Worm (Caenorhabditis elegans) whole organism, L1 larva: Measurements from ENCODE around the gene sars-1.
A peak's percentile ranks its signal among the peaks of the same experiment; 100 is the strongest.

ENCODE experiments used
- Y116A8C.19 ChIP-seq: sonication (generic microtip); optimal IDR thresholded peaks from 2 replicates; lab custom pipeline; 2016; ENCODE audit warnings: missing compliant biosample characterization, missing genetic modification characterization, borderline replicate concordance
- aly-2 ChIP-seq: fragments of 150-350 bp; optimal IDR thresholded peaks from 2 replicates; lab custom pipeline; 2014; ENCODE audit warnings: missing biosample characterization, missing genetic modification characterization
- ama-1 ChIP-seq: fragments of 150-350 bp; optimal IDR thresholded peaks from 2 replicates; lab custom pipeline; 2014
- blmp-1 ChIP-seq: fragments of 150-350 bp; optimal IDR thresholded peaks from 2 replicates; lab custom pipeline; 2014; ENCODE audit warnings: missing biosample characterization, missing genetic modification characterization
- ceh-63 ChIP-seq: fragments of 200-800 bp; sonication (Bioruptor generic); optimal IDR thresholded peaks from 2 replicates; lab custom pipeline; 2018; ENCODE audit warnings: mild to moderate bottlenecking, missing genetic modification characterization, missing compliant biosample characterization
- ceh-8 ChIP-seq: fragments of 200-800 bp; sonication (Bioruptor generic); optimal IDR thresholded peaks from 2 replicates; lab custom pipeline; 2018; ENCODE audit warnings: mild to moderate bottlenecking, missing genetic modification characterization, moderate library complexity, missing compliant biosample characterization
- ceh-88 ChIP-seq: fragments of 200-800 bp; sonication (Bioruptor generic); IDR thresholded peaks from 2 replicates; pipeline ENCODE4 v1.3.6; 2022; ENCODE audit warnings: missing genetic modification characterization, missing compliant biosample characterization
- ceh-90 ChIP-seq: sonication (generic microtip); optimal IDR thresholded peaks from 2 replicates; lab custom pipeline; 2016; ENCODE audit warnings: missing genetic modification characterization, missing compliant biosample characterization
- dpl-1 ChIP-seq, 3 experiments: fragments of 150-350 bp in 2 of 3; sonication (generic microtip) in 1 of 3; optimal IDR thresholded peaks; 2 replicates each; lab custom pipeline; 2014 to 2017; ENCODE audit warnings: missing biosample characterization in 3 of 3, missing genetic modification characterization in 3 of 3, missing genetic modification reagents in 3 of 3
- efl-1 ChIP-seq, 4 experiments: fragments of 150-350 bp; optimal IDR thresholded peaks in 3 of 4; peaks in 1 of 4; 1 replicate in 1 of 4; 2 replicates in 3 of 4; lab custom pipeline; 2014; ENCODE audit warnings: missing biosample characterization in 2 of 4, missing genetic modification characterization in 2 of 4, missing genetic modification reagents in 2 of 4
- egl-13 ChIP-seq: sonication (generic microtip); optimal IDR thresholded peaks from 2 replicates; lab custom pipeline; 2016; ENCODE audit warnings: missing genotype, missing genetic modification reagents, missing genetic modification characterization, missing compliant biosample characterization
- elt-3 ChIP-seq, 6 experiments: fragments of 150-350 bp in 1 of 6; sonication (generic microtip); optimal IDR thresholded peaks; 2 replicates each; lab custom pipeline; 2017 to 2018; ENCODE audit warnings: missing biosample characterization in 6 of 6, missing genetic modification characterization in 6 of 6, inconsistent platforms in 1 of 6
- fkh-10 ChIP-seq: sonication (generic microtip); optimal IDR thresholded peaks from 2 replicates; lab custom pipeline; 2017; ENCODE audit warnings: missing biosample characterization, missing genetic modification reagents, missing genetic modification characterization
- fos-1 ChIP-seq: fragments of 150-350 bp; optimal IDR thresholded peaks from 2 replicates; lab custom pipeline; 2014; ENCODE audit warnings: missing biosample characterization, missing genetic modification characterization
- hlh-17 ChIP-seq: fragments of 200-800 bp; sonication (Bioruptor generic); optimal IDR thresholded peaks from 2 replicates; lab custom pipeline; 2018; ENCODE audit warnings: missing genetic modification characterization, mild to moderate bottlenecking, missing compliant biosample characterization, moderate library complexity, borderline replicate concordance
- hpl-2 ChIP-seq: fragments of 150-350 bp; optimal IDR thresholded peaks from 2 replicates; lab custom pipeline; 2014; ENCODE audit warnings: missing biosample characterization, missing genetic modification reagents, missing genetic modification characterization
- irx-1 ChIP-seq: sonication (generic microtip); optimal IDR thresholded peaks from 2 replicates; lab custom pipeline; 2016; ENCODE audit warnings: missing genetic modification characterization, missing compliant biosample characterization
- lin-14 ChIP-seq: fragments of 200-800 bp; sonication (Bioruptor generic); optimal IDR thresholded peaks from 2 replicates; lab custom pipeline; 2018; ENCODE audit warnings: mild to moderate bottlenecking, missing genetic modification characterization, moderate library complexity, missing compliant biosample characterization
- mab-9 ChIP-seq: fragments of 200-800 bp; sonication (Bioruptor generic); IDR thresholded peaks from 2 replicates; pipeline ENCODE4 v1.3.6; 2022; ENCODE audit warnings: missing genetic modification reagents, missing genetic modification characterization, missing compliant biosample characterization
- mef-2 ChIP-seq: fragments of 150-350 bp; optimal IDR thresholded peaks from 2 replicates; lab custom pipeline; 2014; ENCODE audit warnings: missing biosample characterization, missing genetic modification characterization
- nhr-11 ChIP-seq: fragments of 150-350 bp; optimal IDR thresholded peaks from 2 replicates; lab custom pipeline; 2014; ENCODE audit warnings: missing biosample characterization, missing genetic modification characterization
- nhr-12 ChIP-seq: sonication (generic microtip); optimal IDR thresholded peaks from 2 replicates; lab custom pipeline; 2017; ENCODE audit warnings: missing biosample characterization, missing genetic modification characterization
- nhr-19 ChIP-seq: fragments of 200-800 bp; sonication (Bioruptor generic); conservative IDR thresholded peaks from 2 replicates; pipeline ENCODE4 v1.3.6; 2022; ENCODE audit warnings: missing genetic modification characterization, missing compliant biosample characterization
- nhr-237 ChIP-seq: fragments of 150-350 bp; optimal IDR thresholded peaks from 2 replicates; lab custom pipeline; 2014; ENCODE audit warnings: missing biosample characterization, missing genetic modification characterization
- nhr-28 ChIP-seq: fragments of 150-350 bp; optimal IDR thresholded peaks from 2 replicates; lab custom pipeline; 2014; ENCODE audit warnings: missing biosample characterization, missing genetic modification characterization
- nhr-47 ChIP-seq: sonication (generic microtip); optimal IDR thresholded peaks from 2 replicates; lab custom pipeline; 2016; ENCODE audit warnings: mild to moderate bottlenecking, missing genetic modification characterization, moderate library complexity, missing compliant biosample characterization
- nhr-77 ChIP-seq: fragments of 150-350 bp; optimal IDR thresholded peaks from 2 replicates; lab custom pipeline; 2014; ENCODE audit warnings: missing biosample characterization, missing genetic modification characterization
- nhr-84 ChIP-seq: sonication (generic microtip); optimal IDR thresholded peaks from 2 replicates; lab custom pipeline; 2017; ENCODE audit warnings: missing biosample characterization, missing genetic modification characterization
- nhr-85 ChIP-seq: sonication (generic microtip); peaks from one replicate; lab custom pipeline; 2016; ENCODE audit warnings: missing genetic modification characterization, inconsistent platforms, missing compliant biosample characterization
- pag-3 ChIP-seq: sonication (generic microtip); optimal IDR thresholded peaks from 2 replicates; lab custom pipeline; 2017; ENCODE audit warnings: missing genetic modification characterization, mild to moderate bottlenecking, missing compliant biosample characterization, antibody characterized with exemption, borderline replicate concordance; ENCODE audit not compliant: insufficient read depth
- pqm-1 ChIP-seq: sonication (generic microtip); optimal IDR thresholded peaks from 3 replicates; lab custom pipeline; 2017; ENCODE audit warnings: missing biosample characterization, missing genetic modification characterization
- skn-1 ChIP-seq: fragments of 150-350 bp; optimal IDR thresholded peaks from 2 replicates; lab custom pipeline; 2014; ENCODE audit warnings: missing biosample characterization, missing genetic modification characterization
- sox-4 ChIP-seq: sonication (generic microtip); optimal IDR thresholded peaks from 2 replicates; lab custom pipeline; 2016; ENCODE audit warnings: missing genetic modification characterization, missing compliant biosample characterization
- sptf-1 ChIP-seq: fragments of 150-350 bp; optimal IDR thresholded peaks from 2 replicates; lab custom pipeline; 2014; ENCODE audit warnings: missing biosample characterization, missing genetic modification characterization
- swsn-7 ChIP-seq: sonication (generic microtip); optimal IDR thresholded peaks from 2 replicates; lab custom pipeline; 2016; ENCODE audit warnings: missing genetic modification characterization, missing compliant biosample characterization
- tbx-2 ChIP-seq: sonication (generic microtip); optimal IDR thresholded peaks from 2 replicates; lab custom pipeline; 2016; ENCODE audit warnings: missing genetic modification characterization, missing compliant biosample characterization
- tlp-1 ChIP-seq: fragments of 150-350 bp; optimal IDR thresholded peaks from 2 replicates; lab custom pipeline; 2014; ENCODE audit warnings: missing biosample characterization, missing genetic modification characterization
- unc-30 ChIP-seq: sonication (generic microtip); optimal IDR thresholded peaks from 2 replicates; lab custom pipeline; 2017; ENCODE audit warnings: missing biosample characterization, missing genetic modification characterization
- unc-62 ChIP-seq: fragments of 150-350 bp; optimal IDR thresholded peaks from 2 replicates; lab custom pipeline; 2014; ENCODE audit warnings: missing biosample characterization, missing genetic modification reagents, missing genetic modification characterization
- vab-15 ChIP-seq: sonication (generic microtip); optimal IDR thresholded peaks from 2 replicates; lab custom pipeline; 2017; ENCODE audit warnings: missing genotype, mild to moderate bottlenecking, missing genetic modification characterization, missing compliant biosample characterization
- xbp-1 ChIP-seq: sonication (generic microtip); optimal IDR thresholded peaks from 2 replicates; lab custom pipeline; 2016; ENCODE audit warnings: missing genetic modification characterization, missing compliant biosample characterization
- zag-1 ChIP-seq: fragments of 150-350 bp; optimal IDR thresholded peaks from 2 replicates; lab custom pipeline; 2014; ENCODE audit warnings: missing biosample characterization, missing genetic modification characterization
- ztf-11 ChIP-seq, 2 experiments: sonication (generic microtip); optimal IDR thresholded peaks; 2 replicates each; lab custom pipeline; 2016 to 2017; ENCODE audit warnings: missing genetic modification characterization in 2 of 2, missing biosample characterization in 1 of 2, missing compliant biosample characterization in 1 of 2

The sars-1 gene

ce11 chrIV:9998487-9999218 lies 4.9 kb upstream of the sars-1 start, which contains the start of gene pyp-1 (continued):
- TF ChIP-seq tlp-1 (tag; lab: Kevin White, UChicago) = no peak
- no peak for TF ChIP-seq nhr-84 (tag; lab: Kevin White, UChicago)
- TF ChIP-seq xbp-1 = peak; percentile 10
- TF ChIP-seq egl-13 (tag; lab: Kevin White, UChicago) = no peak
- TF ChIP-seq mab-9 (GFP tag; lab: Robert Waterston, UW) = no peak
- TF ChIP-seq Y116A8C.19 (tag; lab: Kevin White, UChicago) = no peak
- TF ChIP-seq sptf-1 (tag; lab: Kevin White, UChicago) = no peak
- TF ChIP-seq ceh-88 (GFP tag; lab: Robert Waterston, UW) = no peak
- peak; percentile 25 for TF ChIP-seq blmp-1
- TF ChIP-seq mef-2 (tag; lab: Kevin White, UChicago) = no peak
- no peak for TF ChIP-seq fos-1 (tag; lab: Kevin White, UChicago)
- TF ChIP-seq pag-3 (tag; lab: Kevin White, UChicago) = no peak
- no peak for TF ChIP-seq fkh-10
- TF ChIP-seq unc-62 (GFP tag; lab: Kevin White, UChicago) = no peak
- no peak for TF ChIP-seq ceh-63 (GFP tag; lab: Kevin White, UChicago)
- TF ChIP-seq nhr-47 (tag; lab: Kevin White, UChicago) = peak; percentile 22
- TF ChIP-seq aly-2 = no peak
- TF ChIP-seq vab-15 (tag; lab: Kevin White, UChicago) = no peak
- no peak for TF ChIP-seq pqm-1 (tag; lab: Kevin White, UChicago)
- TF ChIP-seq nhr-77 (tag; lab: Kevin White, UChicago) = no peak
- no peak for TF ChIP-seq ztf-11 (tag; optimal IDR thresholded peaks at IDR 0.05; lab: Kevin White, UChicago)
- TF ChIP-seq zag-1 (tag; lab: Kevin White, UChicago) = no peak
- TF ChIP-seq irx-1 (tag; lab: Kevin White, UChicago) = no peak
- no peak for TF ChIP-seq nhr-237 (tag; lab: Kevin White, UChicago)
- no peak for TF ChIP-seq nhr-11
- TF ChIP-seq hlh-17 = no peak
- TF ChIP-seq efl-1 (optimal IDR thresholded peaks at IDR 0.05; lab: Kevin White, UChicago) = no peak
- TF ChIP-seq efl-1 (GFP tag; optimal IDR thresholded peaks at IDR 0.05 in 1 of 2; lab: Kevin White, UChicago) = peak in 1 of 2 experiments; percentile 28
- no peak for TF ChIP-seq nhr-85 (tag; lab: Kevin White, UChicago)
- no peak for TF ChIP-seq hpl-2 (GFP tag; lab: Kevin White, UChicago)
- no peak for TF ChIP-seq skn-1 (tag; lab: Kevin White, UChicago)
- TF ChIP-seq elt-3 (tag; optimal IDR thresholded peaks at IDR 0.05; lab: Kevin White, UChicago) = no peak
- no peak for TF ChIP-seq ceh-90
- peak in 1 of 3 experiments; percentile 41 for TF ChIP-seq dpl-1 (GFP tag; optimal IDR thresholded peaks at IDR 0.05; lab: Kevin White, UChicago)
- TF ChIP-seq sox-4 (tag; lab: Kevin White, UChicago) = no peak
- no peak for TF ChIP-seq nhr-28 (tag; lab: Kevin White, UChicago)
- TF ChIP-seq nhr-12 (tag; lab: Kevin White, UChicago) = no peak
- no peak for TF ChIP-seq lin-14 (GFP tag; lab: Kevin White, UChicago)
- no peak for TF ChIP-seq ceh-8 (GFP tag; lab: Kevin White, UChicago)
- TF ChIP-seq tbx-2 (tag; lab: Kevin White, UChicago) = no peak
- peak; percentile 88 for TF ChIP-seq nhr-19 (GFP tag; lab: Robert Waterston, UW)
- TF ChIP-seq ama-1 (lab: Kevin White, UChicago) = no peak
- no peak for TF ChIP-seq swsn-7 (tag; lab: Kevin White, UChicago)
- no peak for TF ChIP-seq unc-30 (tag; lab: Kevin White, UChicago)
